Fruit fly (Drosophila melanogaster) whole organism, embryonic: ENCODE data around the gene Sumo.

Source experiments
- Atf3 ChIP-seq: fragments of 200-800 bp; sonication (Bioruptor generic); optimal IDR thresholded peaks from 3 replicates; lab custom pipeline; 2016; ENCODE audit warnings: missing biosample characterization, missing genetic modification characterization
- B-H1 ChIP-seq: fragments of 200-800 bp; sonication (Bioruptor generic); IDR thresholded peaks from 3 replicates; pipeline ENCODE4 v1.3.6; 2022; ENCODE audit warnings: missing biosample characterization, missing genetic modification characterization
- Bgb ChIP-seq: fragments of 200-800 bp; sonication (Bioruptor generic); IDR thresholded peaks from 2 replicates; pipeline ENCODE4 v1.3.6; 2022; ENCODE audit warnings: missing biosample characterization, missing genetic modification characterization; ENCODE audit not compliant: partially characterized antibody
- CG10431 ChIP-seq: fragments of 200-800 bp; sonication (Bioruptor generic); optimal IDR thresholded peaks from 3 replicates; lab custom pipeline; 2018; ENCODE audit warnings: missing biosample characterization, mild to moderate bottlenecking, missing genetic modification characterization
- CG11695 ChIP-seq: fragments of 200-800 bp; sonication (Bioruptor generic); IDR thresholded peaks from 3 replicates; pipeline ENCODE4 v1.3.6; 2022; ENCODE audit warnings: missing biosample characterization, missing genetic modification characterization
- CG12391 ChIP-seq: fragments of 200-800 bp; sonication (Bioruptor generic); optimal IDR thresholded peaks from 3 replicates; lab custom pipeline; 2018; ENCODE audit warnings: missing biosample characterization, mild to moderate bottlenecking, missing genetic modification characterization, moderate library complexity
- CG14965 ChIP-seq: fragments of 200-800 bp; sonication (Bioruptor generic); optimal IDR thresholded peaks from 2 replicates; lab custom pipeline; 2016; ENCODE audit warnings: missing biosample characterization, missing genetic modification characterization, borderline replicate concordance
- CG15073 ChIP-seq: fragments of 200-800 bp; sonication (Bioruptor generic); optimal IDR thresholded peaks from 2 replicates; lab custom pipeline; 2016; ENCODE audit warnings: missing biosample characterization, missing genetic modification characterization
- CG16863 ChIP-seq: fragments of 200-800 bp; sonication (Bioruptor generic); optimal IDR thresholded peaks from 3 replicates; lab custom pipeline; 2016; ENCODE audit warnings: missing biosample characterization, missing genetic modification characterization
- CG17385 ChIP-seq: fragments of 200-800 bp; sonication (Bioruptor generic); optimal IDR thresholded peaks from 3 replicates; lab custom pipeline; 2018; ENCODE audit warnings: missing biosample characterization, mild to moderate bottlenecking, missing genetic modification characterization
- CG2712 ChIP-seq: fragments of 200-800 bp; optimal IDR thresholded peaks from 3 replicates; lab custom pipeline; 2019; ENCODE audit warnings: missing biosample characterization, mild to moderate bottlenecking, missing genetic modification characterization, moderate library complexity
- CG30431 ChIP-seq: fragments of 200-800 bp; sonication (Bioruptor generic); optimal IDR thresholded peaks from 2 replicates; lab custom pipeline; 2017; ENCODE audit warnings: missing biosample characterization, missing genetic modification characterization
- CG33213 ChIP-seq: fragments of 200-800 bp; sonication (Bioruptor generic); optimal IDR thresholded peaks from 3 replicates; lab custom pipeline; 2016; ENCODE audit warnings: missing biosample characterization, missing genetic modification characterization
- CG4282 ChIP-seq: fragments of 200-800 bp; sonication (Bioruptor generic); optimal IDR thresholded peaks from 2 replicates; lab custom pipeline; 2016; ENCODE audit warnings: missing biosample characterization, missing genetic modification characterization
- CG4360 ChIP-seq: fragments of 200-800 bp; sonication (Bioruptor generic); IDR thresholded peaks from 2 replicates; pipeline ENCODE4 v1.3.6; 2022; ENCODE audit warnings: missing biosample characterization, missing genetic modification characterization
- CG6689 ChIP-seq: fragments of 200-800 bp; sonication (Bioruptor generic); IDR thresholded peaks from 2 replicates; pipeline ENCODE4 v1.3.6; 2022; ENCODE audit warnings: missing biosample characterization, missing genetic modification characterization
- CG6854 ChIP-seq: fragments of 200-800 bp; sonication (Bioruptor generic); optimal IDR thresholded peaks from 3 replicates; lab custom pipeline; 2017; ENCODE audit warnings: missing biosample characterization, mild to moderate bottlenecking, missing genetic modification characterization
- CG8924 ChIP-seq: fragments of 200-800 bp; optimal IDR thresholded peaks from 3 replicates; lab custom pipeline; 2019; ENCODE audit warnings: missing biosample characterization, mild to moderate bottlenecking, missing genetic modification characterization, moderate library complexity
- CkIIα-i1 ChIP-seq: fragments of 200-800 bp; sonication (Bioruptor generic); IDR thresholded peaks from 2 replicates; pipeline ENCODE4 v1.3.6; 2022; ENCODE audit warnings: missing biosample characterization, missing genetic modification characterization
- CrebB ChIP-seq: fragments of 200-800 bp; sonication (Bioruptor generic); optimal IDR thresholded peaks from 3 replicates; lab custom pipeline; 2018; ENCODE audit warnings: missing biosample characterization, mild to moderate bottlenecking, missing genetic modification characterization
- D19A ChIP-seq: fragments of 200-800 bp; optimal IDR thresholded peaks from 3 replicates; lab custom pipeline; 2019; ENCODE audit warnings: missing biosample characterization, mild to moderate bottlenecking, missing genetic modification characterization, moderate library complexity
- Dbx ChIP-seq: fragments of 200-800 bp; sonication (Bioruptor generic); IDR thresholded peaks from 3 replicates; pipeline ENCODE4 v1.3.6; 2022; ENCODE audit warnings: missing biosample characterization, missing genetic modification characterization
- Dp ChIP-seq: fragments of 200-800 bp; sonication (Bioruptor generic); optimal IDR thresholded peaks from 2 replicates; lab custom pipeline; 2018; ENCODE audit warnings: missing biosample characterization, mild to moderate bottlenecking, missing genetic modification characterization, moderate library complexity
- E2f2 ChIP-seq: fragments of 200-800 bp; sonication (Bioruptor generic); IDR thresholded peaks from 2 replicates; pipeline ENCODE4 v1.3.6; 2022; ENCODE audit warnings: missing biosample characterization, missing genetic modification characterization
- Ets97D ChIP-seq: fragments of 200-800 bp; sonication (Bioruptor generic); optimal IDR thresholded peaks from 3 replicates; lab custom pipeline; 2016; ENCODE audit warnings: missing biosample characterization, missing genetic modification characterization
- HLH54F ChIP-seq: fragments of 200-800 bp; sonication (Bioruptor generic); optimal IDR thresholded peaks from 3 replicates; lab custom pipeline; 2016; ENCODE audit warnings: missing biosample characterization, missing genetic modification characterization
- HLHmδ ChIP-seq: fragments of 200-800 bp; sonication (Bioruptor generic); optimal IDR thresholded peaks from 2 replicates; lab custom pipeline; 2018; ENCODE audit warnings: missing biosample characterization, mild to moderate bottlenecking, missing genetic modification characterization, moderate library complexity
- Hand ChIP-seq: fragments of 200-800 bp; sonication (Bioruptor generic); optimal IDR thresholded peaks from 2 replicates; lab custom pipeline; 2017; ENCODE audit warnings: mild to moderate bottlenecking, missing biosample characterization, missing genetic modification reagents, missing genetic modification characterization
- Meics ChIP-seq: fragments of 200-800 bp; sonication (Bioruptor generic); optimal IDR thresholded peaks from 2 replicates; lab custom pipeline; 2017; ENCODE audit warnings: missing biosample characterization, mild to moderate bottlenecking, missing genetic modification characterization
- Pdp1 ChIP-seq, 2 experiments: fragments of 200-800 bp; sonication (Bioruptor generic); optimal IDR thresholded peaks; 3 replicates each; lab custom pipeline; 2016; ENCODE audit warnings: missing biosample characterization in 2 of 2, missing genetic modification characterization in 2 of 2, mild to moderate bottlenecking in 1 of 2, moderate library complexity in 1 of 2
- Sin3A ChIP-seq: fragments of >200 bp; optimal IDR thresholded peaks from 2 replicates; lab custom pipeline; 2018
- ac ChIP-seq: fragments of 200-800 bp; sonication (Bioruptor generic); optimal IDR thresholded peaks from 3 replicates; lab custom pipeline; 2017; ENCODE audit warnings: missing biosample characterization, mild to moderate bottlenecking, missing genetic modification characterization
- bsh ChIP-seq, 2 experiments: fragments of 200-800 bp; sonication (Bioruptor generic); optimal IDR thresholded peaks; 2 replicates each; lab custom pipeline; 2017 to 2018; ENCODE audit warnings: mild to moderate bottlenecking in 2 of 2, missing biosample characterization in 2 of 2, missing genetic modification characterization in 2 of 2, moderate library complexity in 1 of 2
- cato ChIP-seq: fragments of 200-800 bp; sonication (Bioruptor generic); optimal IDR thresholded peaks from 2 replicates; lab custom pipeline; 2016; ENCODE audit warnings: missing biosample characterization, missing genetic modification characterization, borderline replicate concordance
- cg ChIP-seq: fragments of 200-800 bp; sonication (Bioruptor generic); optimal IDR thresholded peaks from 3 replicates; lab custom pipeline; 2019; ENCODE audit warnings: missing biosample characterization, mild to moderate bottlenecking, missing genetic modification characterization, moderate library complexity
- chn ChIP-seq: fragments of 200-800 bp; sonication (Bioruptor generic); optimal IDR thresholded peaks from 2 replicates; lab custom pipeline; 2016; ENCODE audit warnings: missing biosample characterization, missing genetic modification characterization
- en ChIP-seq: fragments of 200-800 bp; sonication (Bioruptor generic); optimal IDR thresholded peaks from 2 replicates; lab custom pipeline; 2016; ENCODE audit warnings: missing biosample characterization, missing genetic modification characterization
- esg ChIP-seq: fragments of 200-800 bp; sonication (Bioruptor generic); conservative IDR thresholded peaks from 2 replicates; pipeline ENCODE4 v1.3.6; 2022; ENCODE audit warnings: missing biosample characterization, missing genetic modification characterization
- eve ChIP-seq, 2 experiments: fragments of >200 bp; optimal IDR thresholded peaks; 2 replicates each; lab custom pipeline; 2017; ENCODE audit warnings: missing biosample characterization in 2 of 2, missing genetic modification characterization in 2 of 2
- gcm ChIP-seq: fragments of 200-800 bp; sonication (Bioruptor generic); optimal IDR thresholded peaks from 2 replicates; lab custom pipeline; 2019; ENCODE audit warnings: missing biosample characterization, mild to moderate bottlenecking, missing genetic modification characterization, moderate library complexity
- grau ChIP-seq: fragments of 200-800 bp; optimal IDR thresholded peaks from 3 replicates; lab custom pipeline; 2019; ENCODE audit warnings: missing biosample characterization, mild to moderate bottlenecking, missing genetic modification characterization, moderate library complexity
- insv ChIP-seq, 2 experiments: fragments of 200-800 bp; sonication (Bioruptor generic); optimal IDR thresholded peaks; 3 replicates each; lab custom pipeline; 2016 to 2018; ENCODE audit warnings: missing biosample characterization in 2 of 2, missing genetic modification characterization in 2 of 2
- jumu ChIP-seq: fragments of 200-800 bp; sonication (Bioruptor generic); optimal IDR thresholded peaks from 3 replicates; lab custom pipeline; 2016; ENCODE audit warnings: missing biosample characterization, missing genetic modification characterization
- pan ChIP-seq, 4 experiments: fragments of >200 bp in 3 of 4; fragments of 200-800 bp in 1 of 4; sonication (Bioruptor generic) in 1 of 4; optimal IDR thresholded peaks in 3 of 4; IDR thresholded peaks in 1 of 4; 2 replicates each; pipeline versions ENCODE4 v1.3.6 to Lab custom; 2017 to 2022; ENCODE audit warnings: missing biosample characterization in 2 of 4, missing genetic modification characterization in 2 of 4, mixed read lengths in 1 of 4
- prd ChIP-seq, 3 experiments: fragments of >200 bp in 2 of 3; fragments of 200-800 bp in 1 of 3; sonication (Bioruptor generic) in 1 of 3; optimal IDR thresholded peaks in 2 of 3; IDR thresholded peaks in 1 of 3; 2 replicates in 2 of 3; 3 replicates in 1 of 3; pipeline versions ENCODE4 v1.3.6 to Lab custom; 2017 to 2022; ENCODE audit warnings: missing biosample characterization in 1 of 3, missing genetic modification characterization in 1 of 3
- sqz ChIP-seq: fragments of 200-800 bp; sonication (Bioruptor generic); optimal IDR thresholded peaks from 3 replicates; lab custom pipeline; 2018; ENCODE audit warnings: missing biosample characterization, mild to moderate bottlenecking, missing genetic modification characterization
- trem ChIP-seq: fragments of 200-800 bp; optimal IDR thresholded peaks from 3 replicates; lab custom pipeline; 2019; ENCODE audit warnings: missing biosample characterization, mild to moderate bottlenecking, missing genetic modification characterization, moderate library complexity
- trh ChIP-seq: fragments of 200-800 bp; sonication (Bioruptor generic); optimal IDR thresholded peaks from 2 replicates; lab custom pipeline; 2016; ENCODE audit warnings: missing biosample characterization, missing genetic modification characterization
- unc-4 ChIP-seq: fragments of 200-800 bp; sonication (Bioruptor generic); IDR thresholded peaks from 2 replicates; pipeline ENCODE4 v1.3.6; 2022; ENCODE audit warnings: missing biosample characterization, missing genetic modification characterization; ENCODE audit not compliant: partially characterized antibody
- zfh2 ChIP-seq: fragments of 200-800 bp; sonication (Bioruptor generic); optimal IDR thresholded peaks from 2 replicates; lab custom pipeline; 2016; ENCODE audit warnings: missing biosample characterization, missing genetic modification characterization

The Sumo gene

DNA sequence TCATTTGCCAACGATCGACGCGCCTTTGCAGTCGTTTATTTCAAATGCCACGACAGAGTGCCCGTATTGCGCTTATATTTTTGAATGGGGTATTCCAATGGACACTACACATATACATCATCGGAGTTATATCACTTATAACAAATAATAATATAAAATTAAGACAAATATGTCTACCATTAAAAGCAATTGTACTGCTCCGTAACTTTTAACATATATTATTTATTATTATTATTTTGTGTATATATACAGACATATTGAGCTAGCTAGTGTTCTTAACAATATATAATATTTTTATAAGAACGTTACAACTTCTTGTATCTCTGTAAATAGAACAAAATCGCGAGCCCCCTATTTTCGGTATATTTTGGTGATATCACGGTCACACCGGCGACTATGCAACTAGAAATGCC lies 3.4 kb downstream of the Sumo start, which contains the start of the genes sip2 and Coprox (continued):
- TF ChIP-seq Atf3 (GFP tag; lab: Kevin White, UChicago) (no peak), chn (GFP tag; lab: Kevin White, UChicago) (no peak), CG15073 (GFP tag; lab: Kevin White, UChicago) (no peak), CG33213 (GFP tag; lab: Kevin White, UChicago) (no peak), trh (GFP tag; lab: Kevin White, UChicago) (no peak), HLH54F (no peak), CG4282 (GFP tag; lab: Kevin White, UChicago) (no peak), CG8924 (tag; lab: Kevin White, UChicago) (peak; percentile 86), gcm (peak; percentile 75), eve (GFP tag; optimal IDR thresholded peaks at IDR 0.05; lab: Kevin White, UChicago) (no peak), CG12391 (tag; lab: Kevin White, UChicago) (peak; percentile 88), CG30431 (GFP tag; lab: Kevin White, UChicago) (no peak), HLHmδ (GFP tag; lab: Kevin White, UChicago) (no peak), CG14965 (no peak), CG4360 (no peak), CG6689 (GFP tag; lab: Robert Waterston, UW) (peak; percentile 69), E2f2 (GFP tag; lab: Robert Waterston, UW) (peak; percentile 84), Dbx (GFP tag; lab: Robert Waterston, UW) (0 out of 3 replicates have a peak, but pooled peaks have one; percentile 10), prd (optimal IDR thresholded peaks at IDR 0.05; lab: Kevin White, UChicago) (no peak), prd (GFP tag; IDR thresholded peaks at IDR 0.05; lab: Robert Waterston, UW) (peak; percentile 62), ac (GFP tag; lab: Kevin White, UChicago) (no peak), Sin3A (lab: Kevin White, UChicago) (no peak), CG2712 (tag; lab: Kevin White, UChicago) (peak; percentile 88), CkIIα-i1 (no peak), CG11695 (GFP tag; lab: Robert Waterston, UW) (peak; percentile 27; the same call in 1 of the 3 replicates), CG10431 (GFP tag; lab: Kevin White, UChicago) (peak; percentile 75), CG6854 (GFP tag; lab: Kevin White, UChicago) (no peak), zfh2 (GFP tag; lab: Kevin White, UChicago) (no peak), insv (GFP tag; optimal IDR thresholded peaks at IDR 0.05; lab: Kevin White, UChicago) (peak in 1 of 2 experiments; percentile 27), Dp (GFP tag; lab: Kevin White, UChicago) (peak; percentile 87), CG17385 (GFP tag; lab: Kevin White, UChicago) (peak; percentile 62), cato (GFP tag; lab: Kevin White, UChicago) (peak; percentile 2), CG16863 (GFP tag; lab: Kevin White, UChicago) (no peak), jumu (GFP tag; lab: Kevin White, UChicago) (no peak), Ets97D (GFP tag; lab: Kevin White, UChicago) (no peak), pan (optimal IDR thresholded peaks at IDR 0.05; lab: Kevin White, UChicago) (no peak), pan (GFP tag; optimal IDR thresholded peaks at IDR 0.05 in 1 of 2, IDR thresholded peaks at IDR 0.05 in 1 of 2) (peak in 1 of 2 experiments; percentile 57), sqz (GFP tag; lab: Kevin White, UChicago) (no peak), Meics (GFP tag; lab: Kevin White, UChicago) (peak; percentile 79), D19A (tag; lab: Kevin White, UChicago) (peak; percentile 37), Pdp1 (GFP tag; optimal IDR thresholded peaks at IDR 0.05; lab: Kevin White, UChicago) (peak in 1 of 2 experiments; percentile 49), CrebB (tag; lab: Kevin White, UChicago) (peak; percentile 50), grau (tag; lab: Kevin White, UChicago) (peak; percentile 83), esg (GFP tag; lab: Robert Waterston, UW) (peak; percentile 55), unc-4 (GFP tag; lab: Robert Waterston, UW) (no peak), en (no peak), trem (tag; lab: Kevin White, UChicago) (peak; percentile 80), Hand (no peak), cg (no peak), bsh (GFP tag; optimal IDR thresholded peaks at IDR 0.05; lab: Kevin White, UChicago) (peak in 1 of 2 experiments; percentile 67), Bgb (no peak), B-H1 (GFP tag; lab: Robert Waterston, UW) (no peak; the same call in 2 of the 3 replicates)
